Worm (Caenorhabditis elegans) whole organism, L4 larva: ENCODE results near the gene F42A9.9.

Experiments used
- F10B5.3 ChIP-seq: sonication (generic microtip); optimal IDR thresholded peaks from 2 replicates; lab custom pipeline; 2016; ENCODE audit warnings: mild to moderate bottlenecking, missing genetic modification characterization, missing compliant biosample characterization
- F44E2.7 ChIP-seq: fragments of 200-800 bp; sonication (Bioruptor generic); IDR thresholded peaks from 2 replicates; pipeline ENCODE4 v2.1.2; 2022; ENCODE audit warnings: missing genetic modification characterization, missing compliant biosample characterization
- F49E8.2 ChIP-seq: sonication (generic microtip); optimal IDR thresholded peaks from 2 replicates; lab custom pipeline; 2016; ENCODE audit warnings: missing compliant biosample characterization, mild to moderate bottlenecking, missing genetic modification characterization, borderline replicate concordance
- R02D3.7 ChIP-seq: fragments of 150-350 bp; sonication (generic microtip); optimal IDR thresholded peaks from 3 replicates; lab custom pipeline; 2014; ENCODE audit warnings: missing biosample characterization, missing genetic modification characterization
- T20F7.1 ChIP-seq: fragments of 200-800 bp; sonication (Bioruptor generic); optimal IDR thresholded peaks from 2 replicates; lab custom pipeline; 2018; ENCODE audit warnings: mild to moderate bottlenecking, missing genetic modification characterization, missing compliant biosample characterization
- Y105C5A.15 ChIP-seq: fragments of 200-800 bp; sonication (Bioruptor generic); IDR thresholded peaks from 2 replicates; pipeline ENCODE4 v1.3.6; 2022; ENCODE audit warnings: missing genetic modification characterization, missing compliant biosample characterization
- ZK546.5 ChIP-seq, 2 experiments: sonication (generic microtip); optimal IDR thresholded peaks; 2 replicates each; lab custom pipeline; 2017; ENCODE audit warnings: missing biosample characterization in 2 of 2, missing genetic modification characterization in 2 of 2
- aha-1 ChIP-seq: fragments of 150-350 bp; peaks from one replicate; lab custom pipeline; 2014; ENCODE audit warnings: missing biosample characterization, missing genetic modification characterization
- aly-2 ChIP-seq: sonication (generic microtip); optimal IDR thresholded peaks from 2 replicates; lab custom pipeline; 2018; ENCODE audit warnings: missing biosample characterization, missing genetic modification characterization
- arid-1 ChIP-seq: fragments of 200-800 bp; sonication (Bioruptor generic); conservative IDR thresholded peaks from 2 replicates; pipeline ENCODE4 v1.3.6; 2022; ENCODE audit warnings: missing genetic modification reagents, missing genetic modification characterization, missing compliant biosample characterization
- ceh-28 ChIP-seq: fragments of 150-350 bp; optimal IDR thresholded peaks from 2 replicates; lab custom pipeline; 2014; ENCODE audit warnings: missing biosample characterization, missing genetic modification reagents, missing genetic modification characterization
- ceh-44 ChIP-seq: fragments of 200-800 bp; sonication (Bioruptor generic); IDR thresholded peaks from 2 replicates; pipeline ENCODE4 v1.3.6; 2022; ENCODE audit warnings: missing genetic modification reagents, missing genetic modification characterization, missing compliant biosample characterization
- ceh-62 ChIP-seq: sonication (generic microtip); optimal IDR thresholded peaks from 2 replicates; lab custom pipeline; 2017; ENCODE audit warnings: missing biosample characterization, missing genetic modification characterization
- ces-1 ChIP-seq: fragments of 150-350 bp; sonication (generic microtip); optimal IDR thresholded peaks from 4 replicates; lab custom pipeline; 2014; ENCODE audit warnings: missing biosample characterization, missing genetic modification reagents, missing genetic modification characterization
- cey-2 ChIP-seq: sonication (generic microtip); optimal IDR thresholded peaks from 3 replicates; lab custom pipeline; 2017; ENCODE audit warnings: missing genetic modification characterization, mild to moderate bottlenecking, missing compliant biosample characterization, antibody characterized with exemption, borderline replicate concordance; ENCODE audit not compliant: insufficient read depth
- daf-16 ChIP-seq, 3 experiments: sonication (generic microtip); optimal IDR thresholded peaks; 2 replicates each; lab custom pipeline; 2016 to 2017; ENCODE audit warnings: missing genetic modification characterization in 3 of 3, missing genetic modification reagents in 3 of 3, mild to moderate bottlenecking in 2 of 3, missing compliant biosample characterization in 2 of 3, missing biosample characterization in 1 of 3, moderate library complexity in 1 of 3
- daf-19 ChIP-seq: fragments of 200-800 bp; sonication (Bioruptor generic); conservative IDR thresholded peaks from 2 replicates; pipeline ENCODE4 v1.3.6; 2022; ENCODE audit warnings: missing genetic modification characterization, missing compliant biosample characterization
- dmd-6 ChIP-seq: fragments of 200-800 bp; sonication (Bioruptor generic); IDR thresholded peaks from 2 replicates; pipeline ENCODE4 v1.3.6; 2022; ENCODE audit warnings: missing genetic modification reagents, missing genetic modification characterization, missing compliant biosample characterization
- dve-1 ChIP-seq: sonication (generic microtip); optimal IDR thresholded peaks from 2 replicates; lab custom pipeline; 2017; ENCODE audit warnings: antibody characterized with exemption, mild to moderate bottlenecking, missing genetic modification characterization, missing compliant biosample characterization; ENCODE audit not compliant: insufficient read depth
- egl-27 ChIP-seq: sonication (generic microtip); optimal IDR thresholded peaks from 3 replicates; lab custom pipeline; 2017; ENCODE audit warnings: missing biosample characterization, missing genetic modification reagents, missing genetic modification characterization
- egl-43 ChIP-seq: fragments of 200-800 bp; sonication (Bioruptor generic); IDR thresholded peaks from 2 replicates; pipeline ENCODE4 v1.3.6; 2022; ENCODE audit warnings: missing genetic modification reagents, missing genetic modification characterization, missing compliant biosample characterization
- fkh-10 ChIP-seq: fragments of 150-350 bp; optimal IDR thresholded peaks from 2 replicates; lab custom pipeline; 2014; ENCODE audit warnings: missing biosample characterization, missing genetic modification reagents, missing genetic modification characterization
- gei-8 ChIP-seq: fragments of 200-800 bp; sonication (Bioruptor generic); optimal IDR thresholded peaks from 2 replicates; lab custom pipeline; 2018; ENCODE audit warnings: mild to moderate bottlenecking, missing genetic modification characterization, missing compliant biosample characterization
- hif-1 ChIP-seq, 2 experiments: sonication (generic microtip); optimal IDR thresholded peaks; 2 replicates each; lab custom pipeline; 2016 to 2017; ENCODE audit warnings: missing compliant biosample characterization in 2 of 2, missing genetic modification characterization in 2 of 2, missing genetic modification reagents in 2 of 2, missing genotype in 2 of 2, mild to moderate bottlenecking in 1 of 2
- hlh-11 ChIP-seq: fragments of 200-800 bp; sonication (Bioruptor generic); optimal IDR thresholded peaks from 2 replicates; lab custom pipeline; 2018; ENCODE audit warnings: mild to moderate bottlenecking, missing genetic modification characterization, missing compliant biosample characterization
- hmg-1.1 ChIP-seq: fragments of 200-800 bp; sonication (Bioruptor generic); IDR thresholded peaks from 2 replicates; pipeline ENCODE4 v1.3.6; 2022; ENCODE audit warnings: missing genetic modification reagents, missing genetic modification characterization, missing compliant biosample characterization
- lin-15B ChIP-seq: fragments of 150-350 bp; sonication (generic microtip); optimal IDR thresholded peaks from 3 replicates; lab custom pipeline; 2014; ENCODE audit warnings: missing biosample characterization, missing genetic modification characterization
- lir-3 ChIP-seq: sonication (generic microtip); optimal IDR thresholded peaks from 2 replicates; lab custom pipeline; 2016; ENCODE audit warnings: mild to moderate bottlenecking, missing genetic modification characterization, missing compliant biosample characterization
- madf-5 ChIP-seq, 2 experiments: fragments of 200-800 bp; sonication (Bioruptor generic); IDR thresholded peaks; 2 replicates each; pipeline ENCODE4 v1.3.6; 2022; ENCODE audit warnings: missing compliant biosample characterization in 2 of 2, missing genetic modification characterization in 2 of 2
- madf-9 ChIP-seq: fragments of 200-800 bp; sonication (Bioruptor generic); conservative IDR thresholded peaks from 2 replicates; pipeline ENCODE4 v1.3.6; 2022; ENCODE audit warnings: missing genetic modification reagents, missing genetic modification characterization, missing compliant biosample characterization
- mdt-29 ChIP-seq: fragments of 200-800 bp; sonication (Bioruptor generic); IDR thresholded peaks from 2 replicates; pipeline ENCODE4 v1.3.6; 2022; ENCODE audit warnings: missing genetic modification reagents, missing genetic modification characterization, missing compliant biosample characterization
- mxl-2 ChIP-seq: fragments of 200-800 bp; sonication (Bioruptor generic); conservative IDR thresholded peaks from 2 replicates; pipeline ENCODE4 v1.3.6; 2022; ENCODE audit warnings: missing genetic modification reagents, missing genetic modification characterization, missing compliant biosample characterization
- nhr-102 ChIP-seq: sonication (generic microtip); optimal IDR thresholded peaks from 2 replicates; lab custom pipeline; 2016; ENCODE audit warnings: mild to moderate bottlenecking, missing genetic modification characterization, moderate library complexity, missing compliant biosample characterization
- nhr-111 ChIP-seq: fragments of 200-800 bp; sonication (Bioruptor generic); optimal IDR thresholded peaks from 2 replicates; lab custom pipeline; 2018; ENCODE audit warnings: mild to moderate bottlenecking, missing genetic modification characterization, missing compliant biosample characterization
- nhr-28 ChIP-seq: fragments of 150-350 bp; optimal IDR thresholded peaks from 2 replicates; lab custom pipeline; 2014; ENCODE audit warnings: missing biosample characterization, missing genetic modification characterization
- nhr-42 ChIP-seq: fragments of 200-800 bp; sonication (Bioruptor generic); IDR thresholded peaks from 2 replicates; pipeline ENCODE4 v1.3.6; 2022; ENCODE audit warnings: missing genetic modification characterization, missing compliant biosample characterization
- nhr-6 ChIP-seq: fragments of 150-350 bp; optimal IDR thresholded peaks from 2 replicates; lab custom pipeline; 2014; ENCODE audit warnings: missing biosample characterization, missing genetic modification characterization
- pqm-1 ChIP-seq: sonication (generic microtip); optimal IDR thresholded peaks from 2 replicates; lab custom pipeline; 2017; ENCODE audit warnings: missing biosample characterization, missing genetic modification characterization
- snpc-4 ChIP-seq: fragments of 150-350 bp; optimal IDR thresholded peaks from 2 replicates; lab custom pipeline; 2014; ENCODE audit warnings: missing biosample characterization, missing genetic modification characterization
- spr-3 ChIP-seq: fragments of 200-800 bp; sonication (Bioruptor generic); optimal IDR thresholded peaks from 2 replicates; lab custom pipeline; 2018; ENCODE audit warnings: mild to moderate bottlenecking, missing genetic modification characterization, missing compliant biosample characterization
- tra-1 ChIP-seq: fragments of 200-800 bp; sonication (Bioruptor generic); IDR thresholded peaks from 2 replicates; pipeline ENCODE4 v1.3.6; 2022; ENCODE audit warnings: missing genetic modification reagents, missing genetic modification characterization, missing compliant biosample characterization
- unc-39 ChIP-seq: sonication (generic microtip); optimal IDR thresholded peaks from 2 replicates; lab custom pipeline; 2017; ENCODE audit warnings: missing biosample characterization, missing genetic modification characterization
- unc-62 ChIP-seq, 3 experiments: fragments of 150-350 bp in 1 of 3; sonication (generic microtip); optimal IDR thresholded peaks in 2 of 3; peaks in 1 of 3; 1 replicate in 1 of 3; 2 replicates in 2 of 3; lab custom pipeline; 2014 to 2017; ENCODE audit warnings: missing biosample characterization in 3 of 3, missing genetic modification characterization in 3 of 3, missing genetic modification reagents in 3 of 3, missing genotype in 1 of 3
- zfp-2 ChIP-seq: sonication (generic microtip); optimal IDR thresholded peaks from 2 replicates; lab custom pipeline; 2016; ENCODE audit warnings: mild to moderate bottlenecking, missing genetic modification characterization, missing compliant biosample characterization
- zip-2 ChIP-seq: fragments of 150-350 bp; optimal IDR thresholded peaks from 2 replicates; lab custom pipeline; 2014; ENCODE audit warnings: missing biosample characterization, missing genetic modification characterization

The F42A9.9 gene

ce11 chrIV:8650696-8651095 lies 12.0 kb upstream of the F42A9.9 start, which contains the start of gene C49C8.2:
C49C8.2 (plus strand) TSS chrIV:8651088.
- no peak for TF ChIP-seq lin-15B (tag; lab: Kevin White, UChicago)
- no peak for TF ChIP-seq zfp-2 (tag; lab: Kevin White, UChicago)
- TF ChIP-seq F44E2.7 (GFP tag; lab: Robert Waterston, UW) = no peak
- TF ChIP-seq gei-8 (GFP tag; lab: Kevin White, UChicago) = no peak
- no peak for TF ChIP-seq zip-2 (tag; lab: Kevin White, UChicago)
- peak; percentile 51 for TF ChIP-seq hlh-11 (tag; lab: Kevin White, UChicago)
- no peak for TF ChIP-seq F10B5.3 (tag; lab: Kevin White, UChicago)
- TF ChIP-seq T20F7.1 = peak; percentile 28
- TF ChIP-seq ceh-44 = no peak
- no peak for TF ChIP-seq ceh-28 (tag; lab: Kevin White, UChicago)
- TF ChIP-seq aha-1 (tag; lab: Kevin White, UChicago) = peak; percentile 57
- no peak for TF ChIP-seq mxl-2 (GFP tag; lab: Robert Waterston, UW)
- TF ChIP-seq pqm-1 (tag; lab: Kevin White, UChicago) = no peak
- TF ChIP-seq snpc-4 (tag; lab: Kevin White, UChicago) = no peak
- TF ChIP-seq cey-2 = no peak
- TF ChIP-seq arid-1 (GFP tag; lab: Robert Waterston, UW) = no peak
- TF ChIP-seq madf-5 (GFP tag; IDR thresholded peaks at IDR 0.05; lab: Robert Waterston, UW) = no peak
- no peak for TF ChIP-seq unc-39
- no peak for TF ChIP-seq tra-1 (GFP tag; lab: Robert Waterston, UW)
- no peak for TF ChIP-seq ceh-62 (tag; lab: Kevin White, UChicago)
- TF ChIP-seq R02D3.7 (tag; lab: Kevin White, UChicago) = no peak
- TF ChIP-seq nhr-42 = no peak
- no peak for TF ChIP-seq daf-16 (GFP tag; optimal IDR thresholded peaks at IDR 0.05; lab: Kevin White, UChicago)
- peak; percentile 66 for TF ChIP-seq daf-16 (tag; optimal IDR thresholded peaks at IDR 0.05; lab: Kevin White, UChicago)
- TF ChIP-seq ces-1 (GFP tag; lab: Kevin White, UChicago) = no peak
- no peak for TF ChIP-seq spr-3
- no peak for TF ChIP-seq egl-27 (tag; lab: Kevin White, UChicago)
- no peak for TF ChIP-seq madf-9 (GFP tag; lab: Robert Waterston, UW)
- TF ChIP-seq dve-1 = peak; percentile 56
- no peak for TF ChIP-seq ZK546.5 (tag; optimal IDR thresholded peaks at IDR 0.05; lab: Kevin White, UChicago)
- TF ChIP-seq nhr-28 (tag; lab: Kevin White, UChicago) = peak; percentile 22
- no peak for TF ChIP-seq nhr-6 (tag; lab: Kevin White, UChicago)
- TF ChIP-seq dmd-6 (GFP tag; lab: Robert Waterston, UW) = peak; percentile 10; the same call in 1 of the 2 replicates
- no peak for TF ChIP-seq daf-19 (GFP tag; lab: Robert Waterston, UW)
- no peak for TF ChIP-seq Y105C5A.15 (GFP tag; lab: Robert Waterston, UW)
- TF ChIP-seq fkh-10 = no peak
- no peak for TF ChIP-seq nhr-102 (tag; lab: Kevin White, UChicago)
- peak in 1 of 2 experiments; percentile 81 for TF ChIP-seq unc-62 (GFP tag; optimal IDR thresholded peaks at IDR 0.05 in 1 of 2; lab: Kevin White, UChicago)
- TF ChIP-seq unc-62 (tag; optimal IDR thresholded peaks at IDR 0.05; lab: Kevin White, UChicago) = no peak
- TF ChIP-seq, all 104 proteins: peak for 8

ce11 chrIV:8648502-8648901 lies 9.8 kb upstream of the F42A9.9 start, which contains the start of gene cyp-33E1:
cyp-33E1 (minus strand) TSS chrIV:8648602.
- TF ChIP-seq egl-27 (tag; lab: Kevin White, UChicago) (no peak), hmg-1.1 (GFP tag; lab: Robert Waterston, UW) (no peak), aha-1 (tag; lab: Kevin White, UChicago) (no peak), R02D3.7 (tag; lab: Kevin White, UChicago) (no peak), nhr-111 (GFP tag; lab: Kevin White, UChicago) (no peak), hif-1 (tag; optimal IDR thresholded peaks at IDR 0.05; lab: Kevin White, UChicago) (no peak), lir-3 (tag; lab: Kevin White, UChicago) (no peak), F49E8.2 (tag; lab: Kevin White, UChicago) (no peak), dmd-6 (GFP tag; lab: Robert Waterston, UW) (no peak), nhr-28 (tag; lab: Kevin White, UChicago) (no peak), egl-43 (GFP tag; lab: Robert Waterston, UW) (no peak), aly-2 (tag; lab: Kevin White, UChicago) (no peak), mdt-29 (no peak), fkh-10 (no peak)
